Worm (Caenorhabditis elegans) whole organism, young adult: ENCODE data around the gene prx-10.
A peak's percentile ranks its signal among the peaks of the same experiment; 100 is the strongest.

Experiments used
- B0019.2 ChIP-seq: fragments of 200-800 bp; sonication (Bioruptor generic); conservative IDR thresholded peaks from 2 replicates; pipeline ENCODE4 v1.3.6; 2022; ENCODE audit warnings: missing genetic modification reagents, missing genetic modification characterization, missing compliant biosample characterization
- B0035.1 ChIP-seq: sonication (generic microtip); optimal IDR thresholded peaks from 2 replicates; lab custom pipeline; 2016; ENCODE audit warnings: missing genetic modification characterization, mild to moderate bottlenecking, missing compliant biosample characterization, missing genotype, missing genetic modification reagents
- B0261.1 ChIP-seq: sonication (generic microtip); optimal IDR thresholded peaks from 2 replicates; lab custom pipeline; 2016; ENCODE audit warnings: mild to moderate bottlenecking, missing genetic modification characterization, moderate library complexity, missing compliant biosample characterization
- C17E4.6 ChIP-seq: fragments of 200-800 bp; sonication (Bioruptor generic); IDR thresholded peaks from 2 replicates; pipeline ENCODE4 v1.3.6; 2022; ENCODE audit warnings: missing genetic modification reagents, missing genetic modification characterization, missing compliant biosample characterization
- F22D6.2 ChIP-seq: sonication (generic microtip); optimal IDR thresholded peaks from 2 replicates; lab custom pipeline; 2016; ENCODE audit warnings: mild to moderate bottlenecking, missing genetic modification characterization, missing compliant biosample characterization
- F33H1.4 ChIP-seq: fragments of 200-800 bp; sonication (Bioruptor generic); IDR thresholded peaks from 2 replicates; pipeline ENCODE4 v1.3.6; 2022; ENCODE audit warnings: missing genetic modification reagents, missing genetic modification characterization, missing compliant biosample characterization
- F37B4.10 ChIP-seq: fragments of 200-800 bp; sonication (Bioruptor generic); IDR thresholded peaks from 2 replicates; pipeline ENCODE4 v1.3.6; 2022; ENCODE audit warnings: missing genetic modification characterization, missing compliant biosample characterization
- T07F8.4 ChIP-seq: sonication (generic microtip); optimal IDR thresholded peaks from 2 replicates; lab custom pipeline; 2016; ENCODE audit warnings: mild to moderate bottlenecking, missing genetic modification characterization, moderate library complexity, missing compliant biosample characterization
- Y56A3A.18 ChIP-seq: fragments of 200-800 bp; sonication (Bioruptor generic); IDR thresholded peaks from 2 replicates; pipeline ENCODE4 v1.3.6; 2022; ENCODE audit warnings: missing genetic modification reagents, missing genetic modification characterization, missing compliant biosample characterization
- Y79H2A.3 ChIP-seq: fragments of 200-800 bp; sonication (Bioruptor generic); conservative IDR thresholded peaks from 2 replicates; pipeline ENCODE4 v1.3.6; 2022; ENCODE audit warnings: missing genetic modification reagents, missing genetic modification characterization, missing compliant biosample characterization
- akir-1 ChIP-seq: fragments of 200-800 bp; sonication (Bioruptor generic); optimal IDR thresholded peaks from 2 replicates; lab custom pipeline; 2018; ENCODE audit warnings: mild to moderate bottlenecking, missing genetic modification characterization, moderate library complexity, missing compliant biosample characterization
- aptf-2 ChIP-seq: fragments of 200-800 bp; sonication (Bioruptor generic); conservative IDR thresholded peaks from 2 replicates; pipeline ENCODE4 v1.3.6; 2022; ENCODE audit warnings: missing genetic modification reagents, missing genetic modification characterization, missing compliant biosample characterization
- athp-1 ChIP-seq: sonication (generic microtip); optimal IDR thresholded peaks from 2 replicates; lab custom pipeline; 2017; ENCODE audit warnings: mild to moderate bottlenecking, missing genetic modification characterization, missing compliant biosample characterization
- bed-1 ChIP-seq: fragments of 200-800 bp; sonication (Bioruptor generic); IDR thresholded peaks from 2 replicates; pipeline ENCODE4 v1.3.6; 2022; ENCODE audit warnings: missing genetic modification reagents, missing genetic modification characterization, missing compliant biosample characterization
- ceh-91 ChIP-seq: fragments of 200-800 bp; sonication (Bioruptor generic); IDR thresholded peaks from 2 replicates; pipeline ENCODE4 v1.3.6; 2022; ENCODE audit warnings: missing genetic modification reagents, missing genetic modification characterization, missing compliant biosample characterization
- dox-1 ChIP-seq: fragments of 200-800 bp; sonication (Bioruptor generic); IDR thresholded peaks from 2 replicates; pipeline ENCODE4 v1.3.6; 2022; ENCODE audit warnings: missing genetic modification reagents, missing genetic modification characterization, missing compliant biosample characterization
- efl-1 ChIP-seq: fragments of 150-350 bp; optimal IDR thresholded peaks from 2 replicates; lab custom pipeline; 2014; ENCODE audit warnings: missing biosample characterization, missing genetic modification reagents, missing genetic modification characterization
- egl-18 ChIP-seq: fragments of 200-800 bp; sonication (Bioruptor generic); IDR thresholded peaks from 2 replicates; pipeline ENCODE4 v1.3.6; 2022; ENCODE audit warnings: missing genetic modification reagents, missing genetic modification characterization, missing compliant biosample characterization
- egrh-3 ChIP-seq: fragments of 200-800 bp; sonication (Bioruptor generic); IDR thresholded peaks from 2 replicates; pipeline ENCODE4 v1.3.6; 2022; ENCODE audit warnings: missing genetic modification reagents, missing genetic modification characterization, missing compliant biosample characterization
- him-1 ChIP-seq: sonication (generic microtip); optimal IDR thresholded peaks from 2 replicates; lab custom pipeline; 2016; ENCODE audit warnings: missing genotype, missing genetic modification reagents, missing genetic modification characterization, missing compliant biosample characterization
- hlh-12 ChIP-seq: sonication (generic microtip); optimal IDR thresholded peaks from 2 replicates; lab custom pipeline; 2016; ENCODE audit warnings: missing genetic modification characterization, missing compliant biosample characterization
- hmg-1.2 ChIP-seq: fragments of 200-800 bp; sonication (Bioruptor generic); IDR thresholded peaks from 2 replicates; pipeline ENCODE4 v1.3.6; 2022; ENCODE audit warnings: missing genetic modification reagents, missing genetic modification characterization, missing compliant biosample characterization
- hmg-20 ChIP-seq: fragments of 200-800 bp; sonication (Bioruptor generic); IDR thresholded peaks from 2 replicates; pipeline ENCODE4 v1.3.6; 2022; ENCODE audit warnings: missing genetic modification reagents, missing genetic modification characterization, missing compliant biosample characterization
- hrde-1 ChIP-seq: sonication (generic microtip); optimal IDR thresholded peaks from 2 replicates; lab custom pipeline; 2016; ENCODE audit warnings: missing genetic modification characterization, mild to moderate bottlenecking, missing compliant biosample characterization, moderate library complexity, missing genotype, missing genetic modification reagents, borderline replicate concordance
- lin-26 ChIP-seq: fragments of 200-800 bp; sonication (Bioruptor generic); IDR thresholded peaks from 2 replicates; pipeline ENCODE4 v1.3.6; 2022; ENCODE audit warnings: missing genetic modification reagents, missing genetic modification characterization, missing compliant biosample characterization
- lsl-1 ChIP-seq: fragments of 200-800 bp; sonication (Bioruptor generic); optimal IDR thresholded peaks from 2 replicates; lab custom pipeline; 2018; ENCODE audit warnings: mild to moderate bottlenecking, missing genetic modification characterization, moderate library complexity, missing compliant biosample characterization
- madf-3 ChIP-seq: fragments of 200-800 bp; sonication (Bioruptor generic); IDR thresholded peaks from 2 replicates; pipeline ENCODE4 v1.3.6; 2022; ENCODE audit warnings: missing genetic modification reagents, missing genetic modification characterization, missing compliant biosample characterization
- madf-6 ChIP-seq: fragments of 200-800 bp; sonication (Bioruptor generic); IDR thresholded peaks from 2 replicates; pipeline ENCODE4 v1.3.6; 2022; ENCODE audit warnings: missing genetic modification reagents, missing genetic modification characterization, missing compliant biosample characterization
- mcd-1 ChIP-seq: fragments of 200-800 bp; sonication (Bioruptor generic); IDR thresholded peaks from 2 replicates; pipeline ENCODE4 v1.3.6; 2022; ENCODE audit warnings: missing genetic modification reagents, missing genetic modification characterization, missing compliant biosample characterization
- nfya-1 ChIP-seq: sonication (generic microtip); optimal IDR thresholded peaks from 2 replicates; lab custom pipeline; 2017; ENCODE audit warnings: antibody characterized with exemption, missing compliant biosample characterization, missing genetic modification characterization, borderline replicate concordance; ENCODE audit not compliant: insufficient read depth
- nfya-2 ChIP-seq: fragments of 200-800 bp; sonication (Bioruptor generic); IDR thresholded peaks from 2 replicates; pipeline ENCODE4 v1.3.6; 2022; ENCODE audit warnings: missing genetic modification reagents, missing genetic modification characterization, missing compliant biosample characterization
- nhr-120 ChIP-seq: fragments of 200-800 bp; sonication (Bioruptor generic); IDR thresholded peaks from 2 replicates; pipeline ENCODE4 v1.3.6; 2022; ENCODE audit warnings: missing genetic modification characterization, missing compliant biosample characterization
- nhr-179 ChIP-seq: sonication (generic microtip); optimal IDR thresholded peaks from 2 replicates; lab custom pipeline; 2016; ENCODE audit warnings: mild to moderate bottlenecking, missing genetic modification characterization, missing compliant biosample characterization
- nhr-27 ChIP-seq: fragments of 200-800 bp; sonication (Bioruptor generic); optimal IDR thresholded peaks from 2 replicates; lab custom pipeline; 2018; ENCODE audit warnings: mild to moderate bottlenecking, missing genetic modification characterization, moderate library complexity, missing compliant biosample characterization
- nhr-80 ChIP-seq: sonication (generic microtip); optimal IDR thresholded peaks from 2 replicates; lab custom pipeline; 2016; ENCODE audit warnings: missing genetic modification characterization, missing compliant biosample characterization
- nhr-90 ChIP-seq: sonication (generic microtip); optimal IDR thresholded peaks from 2 replicates; lab custom pipeline; 2016; ENCODE audit warnings: missing genotype, mild to moderate bottlenecking, missing genetic modification characterization, missing compliant biosample characterization
- rpc-1 ChIP-seq, 2 experiments: fragments of 150-350 bp in 1 of 2; sonication (generic microtip) in 1 of 2; optimal IDR thresholded peaks; 2 replicates each; lab custom pipeline; 2014 to 2018; ENCODE audit warnings: missing biosample characterization in 1 of 2, missing genetic modification characterization in 1 of 2, missing genetic modification reagents in 1 of 2, missing genotype in 1 of 2
- snpc-1.1 ChIP-seq: sonication (generic microtip); optimal IDR thresholded peaks from 2 replicates; lab custom pipeline; 2017; ENCODE audit warnings: missing genetic modification characterization, mild to moderate bottlenecking, missing compliant biosample characterization, antibody characterized with exemption, moderate library complexity, missing genotype, missing genetic modification reagents; ENCODE audit not compliant: insufficient read depth
- snpc-1.3 ChIP-seq: sonication (generic microtip); optimal IDR thresholded peaks from 2 replicates; lab custom pipeline; 2017; ENCODE audit warnings: missing genetic modification characterization, mild to moderate bottlenecking, missing compliant biosample characterization, antibody characterized with exemption, moderate library complexity, missing genotype, missing genetic modification reagents; ENCODE audit not compliant: insufficient read depth
- snpc-3.4 ChIP-seq: sonication (generic microtip); optimal IDR thresholded peaks from 2 replicates; lab custom pipeline; 2017; ENCODE audit warnings: missing genetic modification characterization, mild to moderate bottlenecking, missing compliant biosample characterization, antibody characterized with exemption, moderate library complexity, missing genotype, missing genetic modification reagents
- tbx-9 ChIP-seq: sonication (generic microtip); optimal IDR thresholded peaks from 2 replicates; lab custom pipeline; 2016; ENCODE audit warnings: borderline replicate concordance, missing genetic modification characterization, inconsistent platforms, missing compliant biosample characterization
- unc-130 ChIP-seq: sonication (generic microtip); optimal IDR thresholded peaks from 2 replicates; lab custom pipeline; 2016; ENCODE audit warnings: missing genetic modification reagents, missing genetic modification characterization, missing compliant biosample characterization
- xnd-1 ChIP-seq: sonication (generic microtip); optimal IDR thresholded peaks from 2 replicates; lab custom pipeline; 2016; ENCODE audit warnings: missing genotype, missing genetic modification reagents, missing genetic modification characterization, missing compliant biosample characterization
- zim-3 ChIP-seq: sonication (generic microtip); optimal IDR thresholded peaks from 2 replicates; lab custom pipeline; 2017; ENCODE audit warnings: mild to moderate bottlenecking, missing genetic modification characterization, moderate library complexity, missing compliant biosample characterization
- ztf-18 ChIP-seq: sonication (generic microtip); optimal IDR thresholded peaks from 2 replicates; lab custom pipeline; 2016; ENCODE audit warnings: missing genotype, mild to moderate bottlenecking, missing genetic modification characterization, missing compliant biosample characterization
- ztf-26 ChIP-seq: sonication (generic microtip); optimal IDR thresholded peaks from 2 replicates; lab custom pipeline; 2017; ENCODE audit warnings: missing genetic modification characterization, missing compliant biosample characterization
- ztf-6 ChIP-seq: fragments of 200-800 bp; sonication (Bioruptor generic); IDR thresholded peaks from 2 replicates; pipeline ENCODE4 v1.3.6; 2022; ENCODE audit warnings: missing genetic modification reagents, missing genetic modification characterization, missing compliant biosample characterization

prx-10 gene

DNA sequence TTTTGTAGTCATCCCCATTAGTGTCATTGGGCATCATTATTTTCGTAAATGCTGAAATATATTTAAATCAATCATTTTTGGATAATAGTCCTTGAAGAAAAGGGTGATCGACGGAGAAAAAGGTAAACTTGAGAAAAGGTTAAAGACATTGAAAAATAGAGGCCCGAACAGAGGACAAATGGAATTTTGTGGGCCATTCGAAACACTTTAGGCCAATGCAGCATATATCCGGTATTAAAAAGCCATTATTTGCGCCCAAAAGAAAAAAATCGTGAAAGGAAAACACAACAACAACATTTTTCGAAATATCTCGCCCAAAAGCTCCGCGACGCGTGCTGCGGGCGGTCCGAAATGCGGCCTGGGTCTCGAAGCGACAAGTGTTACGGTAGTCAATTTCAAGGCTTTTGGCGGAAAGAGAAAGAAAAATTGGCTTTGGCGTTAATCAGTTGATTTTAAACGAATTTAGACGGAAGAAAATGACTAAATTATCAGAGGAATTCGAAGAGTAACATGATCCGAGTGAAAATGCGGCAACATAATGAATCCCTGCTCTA is 29.3 kb upstream of the prx-10 start, which contains the start of gene morc-1:
TSS of gene morc-1 (minus strand) at position 51 of the 554 bp plus-strand sequence.
- TF ChIP-seq egl-18 (GFP tag; lab: Robert Waterston, UW) (no peak), ceh-91 (0 out of 2 replicates have a peak, but pooled peaks have one; percentile 30), him-1 (tag; lab: Kevin White, UChicago) (no peak), lin-26 (GFP tag; lab: Robert Waterston, UW) (no peak), nhr-90 (no peak), F22D6.2 (tag; lab: Kevin White, UChicago) (no peak), madf-3 (GFP tag; lab: Robert Waterston, UW) (no peak), mcd-1 (GFP tag; lab: Robert Waterston, UW) (no peak), nhr-120 (no peak), athp-1 (tag; lab: Kevin White, UChicago) (no peak), rpc-1 (optimal IDR thresholded peaks at IDR 0.05; lab: Kevin White, UChicago) (no peak), rpc-1 (tag; optimal IDR thresholded peaks at IDR 0.05; lab: Kevin White, UChicago) (no peak), egrh-3 (GFP tag; lab: Robert Waterston, UW) (no peak), ztf-18 (tag; lab: Kevin White, UChicago) (no peak), nhr-27 (tag; lab: Kevin White, UChicago) (no peak), hmg-20 (no peak), Y79H2A.3 (no peak), akir-1 (GFP tag; lab: Kevin White, UChicago) (no peak), bed-1 (GFP tag; lab: Robert Waterston, UW) (no peak), zim-3 (no peak), snpc-1.1 (tag; lab: Kevin White, UChicago) (no peak), xnd-1 (tag; lab: Kevin White, UChicago) (no peak), F33H1.4 (GFP tag; lab: Robert Waterston, UW) (peak; percentile 62; the same call in 1 of the 2 replicates), hlh-12 (tag; lab: Kevin White, UChicago) (no peak), hmg-1.2 (GFP tag; lab: Robert Waterston, UW) (no peak), madf-6 (GFP tag; lab: Robert Waterston, UW) (peak; percentile 55; the same call in 1 of the 2 replicates), snpc-1.3 (tag; lab: Kevin White, UChicago) (no peak), nhr-80 (tag; lab: Kevin White, UChicago) (no peak), ztf-6 (GFP tag; lab: Robert Waterston, UW) (no peak), B0019.2 (GFP tag; lab: Robert Waterston, UW) (no peak), nfya-1 (tag; lab: Kevin White, UChicago) (no peak), snpc-3.4 (peak; percentile 2), dox-1 (GFP tag; lab: Robert Waterston, UW) (no peak), C17E4.6 (GFP tag; lab: Robert Waterston, UW) (no peak), nfya-2 (GFP tag; lab: Robert Waterston, UW) (no peak), F37B4.10 (GFP tag; lab: Robert Waterston, UW) (no peak), Y56A3A.18 (GFP tag; lab: Robert Waterston, UW) (no peak), lsl-1 (GFP tag; lab: Kevin White, UChicago) (peak; percentile 69), aptf-2 (no peak), B0261.1 (no peak), unc-130 (GFP tag; lab: Kevin White, UChicago) (no peak), T07F8.4 (tag; lab: Kevin White, UChicago) (no peak), tbx-9 (tag; lab: Kevin White, UChicago) (no peak), hrde-1 (tag; lab: Kevin White, UChicago) (no peak), B0035.1 (no peak), ztf-26 (no peak), efl-1 (peak; percentile 11), nhr-179 (tag; lab: Kevin White, UChicago) (no peak)
